Worm (Caenorhabditis elegans) whole organism, early embryonic: ENCODE results near the gene mca-3.

Experiments used
- ama-1 ChIP-seq: fragments of 150-350 bp; optimal IDR thresholded peaks from 2 replicates; lab custom pipeline; 2014
- flt-1 ChIP-seq: fragments of 200-800 bp; sonication (Bioruptor generic); IDR thresholded peaks from 2 replicates; pipeline ENCODE4 v1.3.6; 2022; ENCODE audit warnings: missing genetic modification characterization, missing compliant biosample characterization
- hnd-1 ChIP-seq: sonication (generic microtip); optimal IDR thresholded peaks from 2 replicates; lab custom pipeline; 2016; ENCODE audit warnings: missing genetic modification characterization, missing compliant biosample characterization
- pes-1 ChIP-seq: fragments of 200-800 bp; sonication (Bioruptor generic); IDR thresholded peaks from 2 replicates; pipeline ENCODE4 v1.3.6; 2022; ENCODE audit warnings: missing genetic modification reagents, missing genetic modification characterization, missing compliant biosample characterization

DNA sequence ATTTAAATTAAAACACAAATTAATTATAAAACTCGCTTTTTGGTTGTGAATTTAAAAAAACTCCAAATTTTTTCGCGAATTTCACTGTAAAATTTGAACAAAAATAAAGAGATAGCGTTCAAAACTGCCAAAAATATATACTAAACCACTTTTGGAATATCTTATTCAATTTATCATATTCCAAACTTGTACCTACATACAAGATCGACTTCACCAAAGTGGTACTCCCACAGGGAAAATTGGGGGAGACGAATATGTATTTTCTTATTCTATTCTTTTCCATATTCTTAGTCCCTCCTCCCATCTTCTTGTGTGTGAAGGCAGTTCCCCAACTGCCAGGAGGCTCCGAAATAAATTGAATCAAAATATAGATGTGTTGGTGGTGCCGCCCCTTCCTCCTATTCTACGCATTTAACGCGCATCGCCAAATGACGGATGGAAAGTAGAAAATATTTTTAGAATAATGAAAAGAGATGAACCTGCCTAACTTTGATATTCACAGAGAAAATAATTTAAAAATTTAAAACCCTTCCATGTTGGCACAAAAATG is 36.9 kb downstream of the mca-3 start:
- TF ChIP-seq hnd-1 (tag; lab: Kevin White, UChicago) (no peak), ama-1 (no peak), flt-1 (GFP tag; lab: Robert Waterston, UW) (no peak), pes-1 (GFP tag; lab: Robert Waterston, UW) (no peak)
